Fruit fly (Drosophila melanogaster): Measurements from ENCODE around the gene dj.

Gene dj

dm6 chr3R:7075712-7076183 is 16.6 kb downstream of the dj start (continued):
- TF ChIP-seq fd102C (GFP tag; optimal IDR thresholded peaks at IDR 0.05) (peak; percentile 38), kni (GFP tag; optimal IDR thresholded peaks at IDR 0.05) (no peak), CG11504 (tag; optimal IDR thresholded peaks at IDR 0.05) (peak; percentile 94), grn (GFP tag; optimal IDR thresholded peaks at IDR 0.05) (peak; percentile 93), yki (optimal IDR thresholded peaks at IDR 0.05) (no peak), Fer1 (GFP tag; optimal IDR thresholded peaks at IDR 0.05) (peak; percentile 94), dm (GFP tag; optimal IDR thresholded peaks at IDR 0.05) (peak; percentile 82), zen2 (GFP tag; IDR thresholded peaks at IDR 0.05; ENCODE audit: partially characterized antibody) (no peak), peb (GFP tag; IDR thresholded peaks at IDR 0.05) (no peak), Sry-δ (GFP tag; optimal IDR thresholded peaks at IDR 0.05) (peak; percentile 56), CG32772 (GFP tag; IDR thresholded peaks at IDR 0.05) (no peak), wor (GFP tag; IDR thresholded peaks at IDR 0.05) (no peak), stwl (tag; optimal IDR thresholded peaks at IDR 0.05) (peak; percentile 34), sim (GFP tag; IDR thresholded peaks at IDR 0.05) (no peak), Dbx (GFP tag; IDR thresholded peaks at IDR 0.05) (no peak), CG2116 (GFP tag; optimal IDR thresholded peaks at IDR 0.05) (peak; percentile 64), D19B (GFP tag; optimal IDR thresholded peaks at IDR 0.05) (peak; percentile 75), br (optimal IDR thresholded peaks at IDR 0.05) (no peak), inv (GFP tag; IDR thresholded peaks at IDR 0.05; ENCODE audit: partially characterized antibody) (no peak), Vsx1 (GFP tag; optimal IDR thresholded peaks at IDR 0.05) (peak; percentile 85), CG10274 (GFP tag; optimal IDR thresholded peaks at IDR 0.05) (peak; percentile 79), tll (GFP tag; optimal IDR thresholded peaks at IDR 0.05) (peak; percentile 21 to 84), CG7556 (GFP tag; optimal IDR thresholded peaks at IDR 0.05) (peak; percentile 87), en (GFP tag; optimal IDR thresholded peaks at IDR 0.05) (peak; percentile 85), kah (GFP tag; optimal IDR thresholded peaks at IDR 0.05) (peak; percentile 73), CG7745 (tag; optimal IDR thresholded peaks at IDR 0.05) (peak; percentile 30), CG32767 (GFP tag; IDR thresholded peaks at IDR 0.05) (no peak), CG17359 (tag; optimal IDR thresholded peaks at IDR 0.05) (peak; percentile 94), CG16815 (GFP tag; optimal IDR thresholded peaks at IDR 0.05) (peak; percentile 78), Dad (GFP tag; optimal IDR thresholded peaks at IDR 0.05) (peak; percentile 86), lov (optimal IDR thresholded peaks at IDR 0.05) (no peak), lov (GFP tag; IDR thresholded peaks at IDR 0.05) (no peak), bigmax (GFP tag; optimal IDR thresholded peaks at IDR 0.05) (no peak), schlank (tag; optimal IDR thresholded peaks at IDR 0.05) (peak; percentile 64), slou (GFP tag; optimal IDR thresholded peaks at IDR 0.05) (peak; percentile 71), mam (GFP tag; optimal IDR thresholded peaks at IDR 0.05) (peak; percentile 95), repo (GFP tag; optimal IDR thresholded peaks at IDR 0.05) (peak; percentile 83), CG7271 (tag; optimal IDR thresholded peaks at IDR 0.05) (peak; percentile 66), CG10209 (GFP tag; optimal IDR thresholded peaks at IDR 0.05) (peak; percentile 90), Atf3 (GFP tag; optimal IDR thresholded peaks at IDR 0.05) (peak; percentile 81), CG12769 (tag; optimal IDR thresholded peaks at IDR 0.05) (peak; percentile 94), MTF-1 (GFP tag; optimal IDR thresholded peaks at IDR 0.05; ENCODE audit: borderline replicate concordance) (peak; percentile 70), ato (GFP tag; IDR thresholded peaks at IDR 0.05; ENCODE audit: partially characterized antibody) (no peak), CG6854 (GFP tag; optimal IDR thresholded peaks at IDR 0.05) (peak; percentile 90), CG18619 (GFP tag; optimal IDR thresholded peaks at IDR 0.05) (peak; percentile 87), her (GFP tag; optimal IDR thresholded peaks at IDR 0.05) (peak; percentile 85), gsb (GFP tag; IDR thresholded peaks at IDR 0.05) (no peak), CG8290 (GFP tag; optimal IDR thresholded peaks at IDR 0.05) (peak; percentile 72), CG8290 (tag; optimal IDR thresholded peaks at IDR 0.05) (peak; percentile 23 to 79), H2.0 (GFP tag; IDR thresholded peaks at IDR 0.05) (no peak), dysf (GFP tag; IDR thresholded peaks at IDR 0.05) (no peak), ems (GFP tag; optimal IDR thresholded peaks at IDR 0.05) (peak; percentile 87)
